Fruit fly (Drosophila melanogaster): ENCODE data around the gene Vml.

- no peak for TF ChIP-seq psq (GFP tag; optimal IDR thresholded peaks at IDR 0.05)
- TF ChIP-seq Hr78 (GFP tag; optimal IDR thresholded peaks at IDR 0.05): no peak
- no peak for TF ChIP-seq h (GFP tag; optimal IDR thresholded peaks at IDR 0.05)
- no peak for TF ChIP-seq brk (GFP tag; optimal IDR thresholded peaks at IDR 0.05)
- no peak for TF ChIP-seq pan (optimal IDR thresholded peaks at IDR 0.05)
- TF ChIP-seq Myc (optimal IDR thresholded peaks at IDR 0.05): no peak
- no peak for TF ChIP-seq CG9705 (GFP tag; optimal IDR thresholded peaks at IDR 0.05)
- no peak for TF ChIP-seq OdsH (GFP tag; optimal IDR thresholded peaks at IDR 0.05)
- no peak for TF ChIP-seq fru (GFP tag; optimal IDR thresholded peaks at IDR 0.05)
These were observed 15.9 kb upstream of the Vml start, which contains the start of gene CG3078 for dm6 chrX:2259763-2260162.
